Fruit fly (Drosophila melanogaster): Measurements from ENCODE around the gene ko.

Gene ko

DNA sequence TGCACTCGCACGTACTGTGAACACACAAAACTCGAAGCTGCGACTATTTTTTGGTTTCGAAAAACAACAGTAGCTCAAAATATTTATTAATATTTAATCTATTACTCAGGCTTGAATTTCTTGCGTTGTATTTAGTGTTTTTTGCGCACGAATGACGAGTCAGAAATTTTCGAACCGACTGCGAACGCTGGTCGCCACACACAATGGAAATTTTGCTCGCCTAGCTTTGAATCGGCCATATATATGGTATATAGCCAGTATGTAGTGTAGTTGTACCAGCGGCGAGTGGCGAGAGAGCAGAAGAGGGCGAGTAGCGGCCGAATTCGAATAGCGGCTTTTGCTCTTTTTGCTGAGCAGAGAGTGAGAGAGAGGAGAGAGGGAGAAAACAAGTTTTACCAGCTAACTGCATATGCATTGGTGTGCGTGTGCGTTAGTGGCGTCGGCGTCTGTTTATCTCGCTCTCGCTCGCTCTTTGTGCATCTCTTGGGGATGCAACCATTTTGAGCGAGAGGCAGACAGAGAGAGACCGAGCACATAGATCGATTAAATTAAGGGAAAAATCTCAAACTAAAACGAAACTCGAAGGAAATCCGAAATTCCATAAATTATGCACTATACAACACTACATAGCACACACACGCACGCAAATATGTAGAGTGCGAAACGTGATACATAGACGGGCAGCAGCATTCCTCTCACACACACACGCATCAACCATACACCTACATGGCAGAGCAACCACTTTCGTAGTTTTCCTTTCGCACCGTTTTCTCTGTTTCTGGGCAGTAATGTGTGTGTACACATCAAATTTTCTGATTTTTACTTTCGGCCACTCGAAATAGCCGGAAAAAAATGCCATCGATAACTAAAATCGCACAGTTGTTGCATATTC lies 104.7 kb downstream of the ko start (continued):
- TF ChIP-seq Doc3 (GFP tag; IDR thresholded peaks at IDR 0.05; ENCODE audit: partially characterized antibody), result peak; percentile 30; the same call in 1 of the 3 replicates
- TF ChIP-seq Dek (tag; optimal IDR thresholded peaks at IDR 0.05), result peak; percentile 16
- peak; percentile 1 for TF ChIP-seq CG18476 (GFP tag; optimal IDR thresholded peaks at IDR 0.05)
- peak; percentile 64; the same call in 1 of the 2 replicates for TF ChIP-seq seq (GFP tag; IDR thresholded peaks at IDR 0.05)
- no peak for TF ChIP-seq Mrtf (GFP tag; IDR thresholded peaks at IDR 0.05)
- TF ChIP-seq sr (GFP tag; IDR thresholded peaks at IDR 0.05), result peak; percentile 35; the same call in 1 of the 3 replicates
- peak; percentile 5 for TF ChIP-seq gfzf (GFP tag; optimal IDR thresholded peaks at IDR 0.05)
- TF ChIP-seq grn (GFP tag; optimal IDR thresholded peaks at IDR 0.05), result peak; percentile 54
- TF ChIP-seq pb (GFP tag; optimal IDR thresholded peaks at IDR 0.05), result no peak
- TF ChIP-seq Xrp1 (GFP tag; IDR thresholded peaks at IDR 0.05), result 0 out of 2 replicates have a peak, but pooled peaks have one; percentile 4
- TF ChIP-seq CG6791 (GFP tag; IDR thresholded peaks at IDR 0.05; ENCODE audit: partially characterized antibody), result peak; percentile 63; the same call in 1 of the 3 replicates
- no peak for TF ChIP-seq Spps (tag; optimal IDR thresholded peaks at IDR 0.05)
- no peak for TF ChIP-seq CG9215 (GFP tag; IDR thresholded peaks at IDR 0.05)
- peak; percentile 18 for TF ChIP-seq sqz (GFP tag; optimal IDR thresholded peaks at IDR 0.05)
- peak; percentile 41 for TF ChIP-seq Max (GFP tag; optimal IDR thresholded peaks at IDR 0.05)
- TF ChIP-seq D19B (GFP tag; optimal IDR thresholded peaks at IDR 0.05), result peak; percentile 16
- peak; percentile 9 for TF ChIP-seq cwo (GFP tag; optimal IDR thresholded peaks at IDR 0.05)
- 0 out of 2 replicates have a peak, but pooled peaks have one; percentile 5 for TF ChIP-seq sob (GFP tag; IDR thresholded peaks at IDR 0.05)
- peak; percentile 62 for TF ChIP-seq Rfx (GFP tag; IDR thresholded peaks at IDR 0.05)
- TF ChIP-seq Jarid2 (GFP tag; optimal IDR thresholded peaks at IDR 0.05), result peak; percentile 14
- peak; percentile 88 for TF ChIP-seq z (GFP tag; IDR thresholded peaks at IDR 0.05)
- peak; percentile 12 for TF ChIP-seq sug (tag; optimal IDR thresholded peaks at IDR 0.05)
- TF ChIP-seq hbn (GFP tag; IDR thresholded peaks at IDR 0.05; ENCODE audit: partially characterized antibody), result 0 out of 2 replicates have a peak, but pooled peaks have one; percentile 46
- TF ChIP-seq Drgx (GFP tag; IDR thresholded peaks at IDR 0.05), result peak; percentile 49
- peak; percentile 1 for TF ChIP-seq oc (tag; optimal IDR thresholded peaks at IDR 0.05)
- no peak for TF ChIP-seq vfl (GFP tag; optimal IDR thresholded peaks at IDR 0.05)
